Worm (Caenorhabditis elegans): ENCODE data around the gene srw-119.

The srw-119 gene

ce11 chrV:2999736-3000135 is at the start of gene srw-119:
TSS of gene srw-119 (minus strand) at chrV:2999836.
- no peak for TF ChIP-seq W03F9.2 (tag; optimal IDR thresholded peaks at IDR 0.05)
- no peak for TF ChIP-seq dao-5 (tag; optimal IDR thresholded peaks at IDR 0.05)
- TF ChIP-seq him-1 (tag; optimal IDR thresholded peaks at IDR 0.05) = no peak

- TF ChIP-seq dao-5 (tag; optimal IDR thresholded peaks at IDR 0.05) (no peak), him-1 (tag; optimal IDR thresholded peaks at IDR 0.05) (no peak), W03F9.2 (tag; optimal IDR thresholded peaks at IDR 0.05) (no peak)
Observed at ce11 chrV:3046364-3046763, 46.7 kb upstream of the srw-119 start.

- TF ChIP-seq him-1 (tag; optimal IDR thresholded peaks at IDR 0.05) = no peak
- no peak for TF ChIP-seq W03F9.2 (tag; optimal IDR thresholded peaks at IDR 0.05)
- no peak for TF ChIP-seq dao-5 (tag; optimal IDR thresholded peaks at IDR 0.05)
Observed at ce11 chrV:3044837-3045236, 45.2 kb upstream of the srw-119 start, which contains the start of gene F59D6.1. TSS of gene F59D6.1 (plus strand) at chrV:3045137.

- TF ChIP-seq dao-5 (tag; optimal IDR thresholded peaks at IDR 0.05) = no peak
- no peak for TF ChIP-seq him-1 (tag; optimal IDR thresholded peaks at IDR 0.05)
- no peak for TF ChIP-seq W03F9.2 (tag; optimal IDR thresholded peaks at IDR 0.05)
Observed at ce11 chrV:3040930-3041329, 41.3 kb upstream of the srw-119 start.

ce11 chrV:3039282-3039681 is 39.6 kb upstream of the srw-119 start, which contains the start of gene chpf-2:
TSS of gene chpf-2 (minus strand) at chrV:3039382.
- TF ChIP-seq dao-5 (tag; optimal IDR thresholded peaks at IDR 0.05) (no peak), W03F9.2 (tag; optimal IDR thresholded peaks at IDR 0.05) (no peak), him-1 (tag; optimal IDR thresholded peaks at IDR 0.05) (no peak)

ce11 chrV:3038058-3038457 is 38.4 kb upstream of the srw-119 start:
- TF ChIP-seq him-1 (tag; optimal IDR thresholded peaks at IDR 0.05) (no peak), dao-5 (tag; optimal IDR thresholded peaks at IDR 0.05) (no peak), W03F9.2 (tag; optimal IDR thresholded peaks at IDR 0.05) (no peak)

- TF ChIP-seq dao-5 (tag; optimal IDR thresholded peaks at IDR 0.05) = no peak
- no peak for TF ChIP-seq him-1 (tag; optimal IDR thresholded peaks at IDR 0.05)
Observed at ce11 chrV:3034236-3034635, 34.6 kb upstream of the srw-119 start, which contains the start of gene srw-8. TSS of gene srw-8 (minus strand) at chrV:3034336.

- TF ChIP-seq W03F9.2 (tag; optimal IDR thresholded peaks at IDR 0.05) = no peak
- no peak for TF ChIP-seq dao-5 (tag; optimal IDR thresholded peaks at IDR 0.05)
- no peak for TF ChIP-seq him-1 (tag; optimal IDR thresholded peaks at IDR 0.05)
Observed at ce11 chrV:3032343-3032742, 32.7 kb upstream of the srw-119 start, which contains the start of gene irld-38. TSS of gene irld-38 (minus strand) at chrV:3032443.

- TF ChIP-seq dao-5 (tag; optimal IDR thresholded peaks at IDR 0.05) = no peak
- TF ChIP-seq him-1 (tag; optimal IDR thresholded peaks at IDR 0.05) = no peak
- no peak for TF ChIP-seq W03F9.2 (tag; optimal IDR thresholded peaks at IDR 0.05)
Observed at ce11 chrV:3028205-3028604, 28.6 kb upstream of the srw-119 start, which contains the start of gene asp-7. TSS of gene asp-7 (plus strand) at chrV:3028285.

ce11 chrV:3024274-3024673 is 24.6 kb upstream of the srw-119 start, which contains the start of gene asp-8:
TSS of gene asp-8 (plus strand) at chrV:3024549.
- TF ChIP-seq dao-5 (tag; optimal IDR thresholded peaks at IDR 0.05) = no peak
- TF ChIP-seq him-1 (tag; optimal IDR thresholded peaks at IDR 0.05) = no peak
- TF ChIP-seq W03F9.2 (tag; optimal IDR thresholded peaks at IDR 0.05) = no peak

ce11 chrV:3021306-3021705 is 21.7 kb upstream of the srw-119 start, which contains the start of gene irld-12:
TSS of gene irld-12 (minus strand) at chrV:3021406.
- no peak for TF ChIP-seq him-1 (tag; optimal IDR thresholded peaks at IDR 0.05)

ce11 chrV:3017930-3018329 is 18.3 kb upstream of the srw-119 start:
- TF ChIP-seq W03F9.2 (tag; optimal IDR thresholded peaks at IDR 0.05) (no peak), dao-5 (tag; optimal IDR thresholded peaks at IDR 0.05) (no peak), him-1 (tag; optimal IDR thresholded peaks at IDR 0.05) (no peak)

- TF ChIP-seq dao-5 (tag; optimal IDR thresholded peaks at IDR 0.05) (no peak), him-1 (tag; optimal IDR thresholded peaks at IDR 0.05) (no peak), W03F9.2 (tag; optimal IDR thresholded peaks at IDR 0.05) (no peak)
Observed at ce11 chrV:3014185-3014584, 14.5 kb upstream of the srw-119 start, which contains the start of gene K12D9.1. TSS of gene K12D9.1 (plus strand) at chrV:3014485.

- TF ChIP-seq him-1 (tag; optimal IDR thresholded peaks at IDR 0.05) = no peak
- no peak for TF ChIP-seq W03F9.2 (tag; optimal IDR thresholded peaks at IDR 0.05)
- no peak for TF ChIP-seq dao-5 (tag; optimal IDR thresholded peaks at IDR 0.05)
Observed at ce11 chrV:3011394-3011793, 11.8 kb upstream of the srw-119 start, which contains the start of gene srw-135. TSS of gene srw-135 (minus strand) at chrV:3011494.

- TF ChIP-seq W03F9.2 (tag; optimal IDR thresholded peaks at IDR 0.05) (no peak), dao-5 (tag; optimal IDR thresholded peaks at IDR 0.05) (no peak), him-1 (tag; optimal IDR thresholded peaks at IDR 0.05) (no peak)
Observed at ce11 chrV:3010468-3010867, 10.8 kb upstream of the srw-119 start, which contains the start of gene srw-136. TSS of gene srw-136 (minus strand) at chrV:3010568.

Measured in whole organism, L4/young adult.